Worm (Caenorhabditis elegans): ENCODE measurements around the gene pptr-2.

Gene pptr-2

ce11 chrV:11061887-11062286, 27.2 kb upstream of the pptr-2 start:
- no peak for TF ChIP-seq lsy-2 (tag; optimal IDR thresholded peaks at IDR 0.05)
- TF ChIP-seq elt-1 (tag; optimal IDR thresholded peaks at IDR 0.05; ENCODE audit: borderline replicate concordance, insufficient read depth), result no peak
- TF ChIP-seq drap-1 (GFP tag; optimal IDR thresholded peaks at IDR 0.05), result no peak
- TF ChIP-seq mls-2 (tag; optimal IDR thresholded peaks at IDR 0.05), result no peak
- no peak for TF ChIP-seq pha-4 (tag; optimal IDR thresholded peaks at IDR 0.05)
- no peak for TF ChIP-seq nhr-12 (tag; optimal IDR thresholded peaks at IDR 0.05)
- no peak for TF ChIP-seq lin-13 (tag; optimal IDR thresholded peaks at IDR 0.05)
- TF ChIP-seq sem-2 (GFP tag; optimal IDR thresholded peaks at IDR 0.05), result no peak
- TF ChIP-seq ceh-83 (GFP tag; optimal IDR thresholded peaks at IDR 0.05), result no peak
- no peak for TF ChIP-seq lin-32 (GFP tag; optimal IDR thresholded peaks at IDR 0.05)
- TF ChIP-seq bed-3 (GFP tag; optimal IDR thresholded peaks at IDR 0.05), result no peak
- no peak for TF ChIP-seq unc-39 (tag; optimal IDR thresholded peaks at IDR 0.05)
- no peak for TF ChIP-seq mep-1 (tag; optimal IDR thresholded peaks at IDR 0.05)

- TF ChIP-seq hlh-1 (tag; optimal IDR thresholded peaks at IDR 0.05) (no peak), M03D4.4 (tag; optimal IDR thresholded peaks at IDR 0.05) (no peak)
Measured at ce11 chrV:11060239-11060984, 25.7 kb upstream of the pptr-2 start, which contains the start of gene T04C12.11. T04C12.11 (minus strand) TSS chrV:11060289.

ce11 chrV:11059180-11059579, 24.4 kb upstream of the pptr-2 start, which contains the start of gene T04C12.1:
T04C12.1 (minus strand) TSS chrV:11059269.
- TF ChIP-seq sptf-1 (tag; optimal IDR thresholded peaks at IDR 0.05), result no peak
- no peak for TF ChIP-seq unc-120 (tag; optimal IDR thresholded peaks at IDR 0.05; ENCODE audit: poor library complexity, severe bottlenecking)
- no peak for TF ChIP-seq ceh-43 (GFP tag; optimal IDR thresholded peaks at IDR 0.05)
- no peak for TF ChIP-seq lin-32 (GFP tag; optimal IDR thresholded peaks at IDR 0.05)

ce11 chrV:11057043-11057442, 22.3 kb upstream of the pptr-2 start, which contains the start of gene srh-75:
srh-75 (minus strand) TSS chrV:11057143.
- TF ChIP-seq nhr-12 (tag; optimal IDR thresholded peaks at IDR 0.05) (no peak), ceh-39 (tag; optimal IDR thresholded peaks at IDR 0.05) (no peak), ham-2 (GFP tag; optimal IDR thresholded peaks at IDR 0.05) (no peak), zip-8 (tag; optimal IDR thresholded peaks at IDR 0.05) (no peak), pha-4 (tag; optimal IDR thresholded peaks at IDR 0.05) (no peak), nhr-237 (tag; optimal IDR thresholded peaks at IDR 0.05) (no peak), ces-1 (GFP tag; optimal IDR thresholded peaks at IDR 0.05) (no peak), unc-39 (tag; optimal IDR thresholded peaks at IDR 0.05) (no peak), lin-13 (tag; optimal IDR thresholded peaks at IDR 0.05) (no peak), nhr-2 (tag; optimal IDR thresholded peaks at IDR 0.05) (no peak), sem-2 (GFP tag; optimal IDR thresholded peaks at IDR 0.05) (no peak), mep-1 (tag; optimal IDR thresholded peaks at IDR 0.05) (no peak), M03D4.4 (tag; optimal IDR thresholded peaks at IDR 0.05) (no peak), lin-32 (GFP tag; optimal IDR thresholded peaks at IDR 0.05) (no peak), cnd-1 (tag; optimal IDR thresholded peaks at IDR 0.05) (no peak), mls-2 (tag; optimal IDR thresholded peaks at IDR 0.05) (no peak), mab-5 (tag; optimal IDR thresholded peaks at IDR 0.05) (no peak)

ce11 chrV:11056484-11056883, 21.8 kb upstream of the pptr-2 start:
- TF ChIP-seq flh-1 (GFP tag; optimal IDR thresholded peaks at IDR 0.05) (no peak), elt-1 (tag; optimal IDR thresholded peaks at IDR 0.05; ENCODE audit: borderline replicate concordance, insufficient read depth) (no peak), lin-32 (GFP tag; optimal IDR thresholded peaks at IDR 0.05) (no peak), tbx-8 (GFP tag; optimal IDR thresholded peaks at IDR 0.05) (no peak), ztf-11 (tag; optimal IDR thresholded peaks at IDR 0.05) (no peak), mab-5 (tag; optimal IDR thresholded peaks at IDR 0.05) (no peak), elt-3 (tag; optimal IDR thresholded peaks at IDR 0.05) (no peak), ces-1 (GFP tag; optimal IDR thresholded peaks at IDR 0.05) (no peak), hlh-1 (tag; optimal IDR thresholded peaks at IDR 0.05) (no peak), ham-2 (GFP tag; optimal IDR thresholded peaks at IDR 0.05) (no peak), nhr-2 (tag; optimal IDR thresholded peaks at IDR 0.05) (no peak), ceh-43 (GFP tag; optimal IDR thresholded peaks at IDR 0.05) (no peak), lsy-2 (tag; optimal IDR thresholded peaks at IDR 0.05) (no peak), unc-39 (tag; optimal IDR thresholded peaks at IDR 0.05) (no peak), cnd-1 (tag; optimal IDR thresholded peaks at IDR 0.05) (no peak), nhr-237 (tag; optimal IDR thresholded peaks at IDR 0.05) (no peak), ceh-83 (GFP tag; optimal IDR thresholded peaks at IDR 0.05) (no peak), nhr-28 (tag; optimal IDR thresholded peaks at IDR 0.05) (no peak), nhr-76 (tag; optimal IDR thresholded peaks at IDR 0.05) (no peak)

All from whole organism, mixed stage, embryonic.